Worm (Caenorhabditis elegans): ENCODE data around the gene K07C11.7.

Gene K07C11.7

ce11 chrV:8201229-8201858, 12.4 kb downstream of the K07C11.7 start, which contains the start of gene cri-2 (continued):
- TF ChIP-seq nhr-47 (tag; optimal IDR thresholded peaks at IDR 0.05) (no peak), pqm-1 (tag; optimal IDR thresholded peaks at IDR 0.05) (no peak), unc-98 (GFP tag; IDR thresholded peaks at IDR 0.05) (no peak), ceh-63 (GFP tag; optimal IDR thresholded peaks at IDR 0.05) (no peak), ceh-82 (tag; optimal IDR thresholded peaks at IDR 0.05) (no peak), mef-2 (tag; optimal IDR thresholded peaks at IDR 0.05) (no peak), elt-3 (tag; optimal IDR thresholded peaks at IDR 0.05) (no peak), hlh-17 (GFP tag; optimal IDR thresholded peaks at IDR 0.05; ENCODE audit: borderline replicate concordance) (no peak), nhr-77 (tag; optimal IDR thresholded peaks at IDR 0.05) (no peak), C16A3.4 (tag; optimal IDR thresholded peaks at IDR 0.05) (no peak), efl-1 (optimal IDR thresholded peaks at IDR 0.05) (no peak), efl-1 (GFP tag; optimal IDR thresholded peaks at IDR 0.05 in 1 of 2) (no peak), nhr-11 (tag; optimal IDR thresholded peaks at IDR 0.05) (no peak), hpl-2 (GFP tag; optimal IDR thresholded peaks at IDR 0.05) (no peak), hlh-4 (tag; optimal IDR thresholded peaks at IDR 0.05) (no peak), lir-3 (tag; optimal IDR thresholded peaks at IDR 0.05; ENCODE audit: poor library complexity) (peak; percentile 6), vab-15 (tag; optimal IDR thresholded peaks at IDR 0.05) (no peak), rnt-1 (tag; optimal IDR thresholded peaks at IDR 0.05) (peak; percentile 33), nhr-71 (tag; optimal IDR thresholded peaks at IDR 0.05) (peak; percentile 36), dpl-1 (GFP tag; optimal IDR thresholded peaks at IDR 0.05) (no peak), sptf-1 (tag; optimal IDR thresholded peaks at IDR 0.05) (no peak), nhr-19 (GFP tag; conservative IDR thresholded peaks at IDR 0.05) (no peak), sox-4 (tag; optimal IDR thresholded peaks at IDR 0.05) (no peak), lsy-2 (tag; optimal IDR thresholded peaks at IDR 0.05) (no peak), ceh-8 (GFP tag; optimal IDR thresholded peaks at IDR 0.05) (no peak), lin-35 (GFP tag; optimal IDR thresholded peaks at IDR 0.05) (no peak), ama-1 (optimal IDR thresholded peaks at IDR 0.05) (no peak), unc-130 (tag; optimal IDR thresholded peaks at IDR 0.05) (no peak), nhr-85 (tag) (peak; percentile 68), irx-1 (tag; optimal IDR thresholded peaks at IDR 0.05) (no peak)

ce11 chrV:8198994-8199393, 14.8 kb downstream of the K07C11.7 start, which contains the start of gene F20D6.11:
Gene F20D6.11, minus strand, starts transcription at chrV:8199094.
- TF ChIP-seq pax-3 (tag; optimal IDR thresholded peaks at IDR 0.05) (no peak), nhr-19 (GFP tag; conservative IDR thresholded peaks at IDR 0.05) (no peak), nhr-76 (tag; optimal IDR thresholded peaks at IDR 0.05) (no peak), grh-1 (GFP tag; IDR thresholded peaks at IDR 0.05) (no peak)

ce11 chrV:8196993-8197392, 16.8 kb downstream of the K07C11.7 start:
- no peak for TF ChIP-seq tlp-1 (tag; optimal IDR thresholded peaks at IDR 0.05)
- TF ChIP-seq efl-1 (optimal IDR thresholded peaks at IDR 0.05), result no peak
- TF ChIP-seq efl-1 (GFP tag; optimal IDR thresholded peaks at IDR 0.05 in 1 of 2), result peak in 1 of 2 experiments; percentile 67
- TF ChIP-seq hlh-4 (tag; optimal IDR thresholded peaks at IDR 0.05), result no peak

ce11 chrV:8195889-8196418, 17.8 kb downstream of the K07C11.7 start, which contains the start of gene F20D6.10:
Gene F20D6.10, minus strand, starts transcription at chrV:8195939.
- TF ChIP-seq unc-98 (GFP tag; IDR thresholded peaks at IDR 0.05) (no peak), alr-1 (tag; optimal IDR thresholded peaks at IDR 0.05; ENCODE audit: borderline replicate concordance) (no peak), aha-1 (tag; optimal IDR thresholded peaks at IDR 0.05) (no peak), lsy-2 (tag; optimal IDR thresholded peaks at IDR 0.05) (peak; percentile 30 to 44), skn-1 (tag; optimal IDR thresholded peaks at IDR 0.05) (no peak), fos-1 (tag; optimal IDR thresholded peaks at IDR 0.05) (no peak), nhr-20 (tag; optimal IDR thresholded peaks at IDR 0.05) (peak; percentile 12), sup-37 (GFP tag; optimal IDR thresholded peaks at IDR 0.05) (no peak), efl-3 (GFP tag; optimal IDR thresholded peaks at IDR 0.05) (no peak), nhr-76 (tag; optimal IDR thresholded peaks at IDR 0.05) (no peak), nhr-12 (tag; optimal IDR thresholded peaks at IDR 0.05) (no peak), hpl-2 (GFP tag; optimal IDR thresholded peaks at IDR 0.05) (no peak), rnt-1 (tag; optimal IDR thresholded peaks at IDR 0.05) (peak; percentile 78), snpc-4 (tag; optimal IDR thresholded peaks at IDR 0.05) (no peak), dpl-1 (GFP tag; optimal IDR thresholded peaks at IDR 0.05) (no peak), isw-1 (GFP tag; IDR thresholded peaks at IDR 0.05) (no peak), mef-2 (tag; optimal IDR thresholded peaks at IDR 0.05) (no peak), ceh-90 (tag; optimal IDR thresholded peaks at IDR 0.05) (no peak), blmp-1 (tag; optimal IDR thresholded peaks at IDR 0.05) (no peak), ama-1 (optimal IDR thresholded peaks at IDR 0.05) (no peak), nhr-85 (tag) (no peak), Y116A8C.19 (tag; optimal IDR thresholded peaks at IDR 0.05; ENCODE audit: borderline replicate concordance) (no peak)

Measured in whole organism, L1 larva.